Fruit fly (Drosophila melanogaster) whole organism, embryonic: ENCODE measurements around the gene Unc-115a.
A peak's percentile ranks its signal among the peaks of the same experiment; 100 is the strongest.

ENCODE experiments used
- Bgb ChIP-seq: fragments of 200-800 bp; sonication (Bioruptor generic); IDR thresholded peaks from 2 replicates; pipeline ENCODE4 v1.3.6; 2022; ENCODE audit warnings: missing biosample characterization, missing genetic modification characterization; ENCODE audit not compliant: partially characterized antibody
- CG10274 ChIP-seq: fragments of 200-800 bp; sonication (Bioruptor generic); optimal IDR thresholded peaks from 3 replicates; lab custom pipeline; 2017; ENCODE audit warnings: missing biosample characterization, mild to moderate bottlenecking, missing genetic modification characterization
- CG10979 ChIP-seq: fragments of 200-800 bp; sonication (Bioruptor generic); optimal IDR thresholded peaks from 2 replicates; lab custom pipeline; 2018; ENCODE audit warnings: missing biosample characterization, mild to moderate bottlenecking, missing genetic modification characterization, moderate library complexity
- CG11247 ChIP-seq: fragments of 200-800 bp; sonication (Bioruptor generic); IDR thresholded peaks from 2 replicates; pipeline ENCODE4 v1.3.6; 2022; ENCODE audit warnings: missing biosample characterization, missing genetic modification characterization
- CG11456 ChIP-seq: fragments of 200-800 bp; sonication (Bioruptor generic); IDR thresholded peaks from 3 replicates; pipeline ENCODE4 v1.3.6; 2022; ENCODE audit warnings: missing biosample characterization, missing genetic modification characterization
- CG11560 ChIP-seq: fragments of 200-800 bp; sonication (Bioruptor generic); IDR thresholded peaks from 3 replicates; pipeline ENCODE4 v1.3.6; 2022; ENCODE audit warnings: missing biosample characterization, missing genetic modification characterization
- CG12769 ChIP-seq: fragments of 200-800 bp; sonication (Bioruptor generic); optimal IDR thresholded peaks from 2 replicates; lab custom pipeline; 2019; ENCODE audit warnings: missing biosample characterization, mild to moderate bottlenecking, missing genetic modification characterization, moderate library complexity
- CG1529 ChIP-seq: fragments of 200-800 bp; sonication (Bioruptor generic); optimal IDR thresholded peaks from 3 replicates; lab custom pipeline; 2018; ENCODE audit warnings: missing biosample characterization, missing genetic modification characterization
- CG17829 ChIP-seq: fragments of 200-800 bp; optimal IDR thresholded peaks from 2 replicates; lab custom pipeline; 2019; ENCODE audit warnings: missing biosample characterization, mild to moderate bottlenecking, missing genetic modification characterization, moderate library complexity
- CG18011 ChIP-seq: fragments of 200-800 bp; sonication (Bioruptor generic); optimal IDR thresholded peaks from 2 replicates; lab custom pipeline; 2017; ENCODE audit warnings: missing biosample characterization, missing genetic modification characterization, mild to moderate bottlenecking, moderate library complexity, missing genotype
- CG18619 ChIP-seq: fragments of 200-800 bp; sonication (Bioruptor generic); optimal IDR thresholded peaks from 3 replicates; lab custom pipeline; 2017; ENCODE audit warnings: missing biosample characterization, mild to moderate bottlenecking, missing genetic modification characterization
- CG2120 ChIP-seq: fragments of 200-800 bp; sonication (Bioruptor generic); optimal IDR thresholded peaks from 3 replicates; lab custom pipeline; 2016; ENCODE audit warnings: missing biosample characterization, missing genetic modification characterization
- CG2199 ChIP-seq: fragments of 200-800 bp; sonication (Bioruptor generic); IDR thresholded peaks from 3 replicates; pipeline ENCODE4 v1.3.6; 2022; ENCODE audit warnings: missing biosample characterization, missing genetic modification characterization
- CG2202 ChIP-seq: fragments of 200-800 bp; sonication (Bioruptor generic); optimal IDR thresholded peaks from 2 replicates; lab custom pipeline; 2018; ENCODE audit warnings: missing biosample characterization, mild to moderate bottlenecking, missing genetic modification characterization
- CG31365 ChIP-seq: fragments of 200-800 bp; sonication (Bioruptor generic); optimal IDR thresholded peaks from 2 replicates; lab custom pipeline; 2018; ENCODE audit warnings: missing biosample characterization, mild to moderate bottlenecking, missing genetic modification characterization
- CG32532 ChIP-seq: fragments of 200-800 bp; sonication (Bioruptor generic); IDR thresholded peaks from 2 replicates; pipeline ENCODE4 v1.3.6; 2022; ENCODE audit warnings: missing biosample characterization, missing genetic modification characterization
- CG32767 ChIP-seq: fragments of 200-800 bp; sonication (Bioruptor generic); IDR thresholded peaks from 2 replicates; pipeline ENCODE4 v1.3.6; 2022; ENCODE audit warnings: missing biosample characterization, missing genetic modification characterization
- CG4360 ChIP-seq: fragments of 200-800 bp; sonication (Bioruptor generic); IDR thresholded peaks from 2 replicates; pipeline ENCODE4 v1.3.6; 2022; ENCODE audit warnings: missing biosample characterization, missing genetic modification characterization
- CG5953 ChIP-seq: fragments of 200-800 bp; sonication (Bioruptor generic); IDR thresholded peaks from 2 replicates; pipeline ENCODE4 v1.3.6; 2022; ENCODE audit warnings: missing biosample characterization, missing genetic modification characterization
- CG8290 ChIP-seq, 3 experiments: fragments of 200-800 bp; sonication (Bioruptor generic); optimal IDR thresholded peaks; 2 replicates each; lab custom pipeline; 2016 to 2019; ENCODE audit warnings: missing biosample characterization in 3 of 3, missing genetic modification characterization in 3 of 3, mild to moderate bottlenecking in 2 of 3, moderate library complexity in 1 of 3
- CG8388 ChIP-seq: fragments of 200-800 bp; sonication (Bioruptor generic); optimal IDR thresholded peaks from 2 replicates; lab custom pipeline; 2019; ENCODE audit warnings: missing biosample characterization, mild to moderate bottlenecking, missing genetic modification characterization, moderate library complexity
- CG9727 ChIP-seq: fragments of 200-800 bp; sonication (Bioruptor generic); optimal IDR thresholded peaks from 3 replicates; lab custom pipeline; 2017; ENCODE audit warnings: missing biosample characterization, mild to moderate bottlenecking, missing genetic modification characterization
- Camta ChIP-seq: fragments of 200-800 bp; sonication (Bioruptor generic); optimal IDR thresholded peaks from 2 replicates; lab custom pipeline; 2016; ENCODE audit warnings: missing biosample characterization, missing genetic modification characterization
- Dek ChIP-seq: fragments of 200-800 bp; sonication (Bioruptor generic); optimal IDR thresholded peaks from 3 replicates; lab custom pipeline; 2019; ENCODE audit warnings: missing biosample characterization, mild to moderate bottlenecking, missing genetic modification characterization, moderate library complexity
- Jarid2 ChIP-seq: fragments of 200-800 bp; sonication (Bioruptor generic); optimal IDR thresholded peaks from 3 replicates; lab custom pipeline; 2017; ENCODE audit warnings: mild to moderate bottlenecking, missing biosample characterization, missing genetic modification reagents, missing genetic modification characterization
- Meics ChIP-seq: fragments of 200-800 bp; sonication (Bioruptor generic); optimal IDR thresholded peaks from 2 replicates; lab custom pipeline; 2017; ENCODE audit warnings: missing biosample characterization, mild to moderate bottlenecking, missing genetic modification characterization
- Optix ChIP-seq: fragments of 200-800 bp; sonication (Bioruptor generic); IDR thresholded peaks from 3 replicates; pipeline ENCODE4 v1.3.6; 2022; ENCODE audit warnings: missing biosample characterization, missing genetic modification characterization
- PHDP ChIP-seq: fragments of 200-800 bp; sonication (Bioruptor generic); optimal IDR thresholded peaks from 3 replicates; lab custom pipeline; 2018; ENCODE audit warnings: missing biosample characterization, mild to moderate bottlenecking, missing genetic modification characterization, moderate library complexity
- Sry-δ ChIP-seq: fragments of 200-800 bp; sonication (Bioruptor generic); optimal IDR thresholded peaks from 2 replicates; lab custom pipeline; 2016; ENCODE audit warnings: missing biosample characterization, missing genetic modification characterization
- Usf ChIP-seq: fragments of 200-800 bp; sonication (Bioruptor generic); optimal IDR thresholded peaks from 2 replicates; lab custom pipeline; 2017; ENCODE audit warnings: missing genotype, missing biosample characterization, missing genetic modification characterization
- ara ChIP-seq: fragments of 200-800 bp; sonication (Bioruptor generic); IDR thresholded peaks from 2 replicates; pipeline ENCODE4 v1.3.6; 2022; ENCODE audit warnings: missing biosample characterization, missing genetic modification characterization
- bbx ChIP-seq: fragments of 200-800 bp; sonication (Bioruptor generic); IDR thresholded peaks from 2 replicates; pipeline ENCODE4 v1.3.6; 2022; ENCODE audit warnings: missing biosample characterization, missing genetic modification characterization; ENCODE audit not compliant: partially characterized antibody
- bcd ChIP-seq: fragments of 200-800 bp; sonication (Bioruptor generic); optimal IDR thresholded peaks from 2 replicates; lab custom pipeline; 2017; ENCODE audit warnings: missing biosample characterization, mild to moderate bottlenecking, missing genetic modification characterization
- cg ChIP-seq: fragments of 200-800 bp; sonication (Bioruptor generic); optimal IDR thresholded peaks from 3 replicates; lab custom pipeline; 2019; ENCODE audit warnings: missing biosample characterization, mild to moderate bottlenecking, missing genetic modification characterization, moderate library complexity
- disco-r ChIP-seq: fragments of 200-800 bp; sonication (Bioruptor generic); optimal IDR thresholded peaks from 2 replicates; lab custom pipeline; 2016; ENCODE audit warnings: missing biosample characterization, missing genetic modification characterization
- dmrt99B ChIP-seq: fragments of 200-800 bp; sonication (Bioruptor generic); optimal IDR thresholded peaks from 2 replicates; lab custom pipeline; 2018; ENCODE audit warnings: missing biosample characterization, mild to moderate bottlenecking, missing genetic modification characterization, moderate library complexity
- gsb ChIP-seq: fragments of 200-800 bp; sonication (Bioruptor generic); IDR thresholded peaks from 2 replicates; pipeline ENCODE4 v1.3.6; 2022; ENCODE audit warnings: missing biosample characterization, missing genetic modification characterization
- hth ChIP-seq: fragments of >200 bp; optimal IDR thresholded peaks from 2 replicates; lab custom pipeline; 2017; ENCODE audit warnings: inconsistent platforms
- nmo ChIP-seq: fragments of 200-800 bp; sonication (Bioruptor generic); optimal IDR thresholded peaks from 2 replicates; lab custom pipeline; 2018; ENCODE audit warnings: missing biosample characterization, mild to moderate bottlenecking, missing genetic modification characterization, moderate library complexity
- otp ChIP-seq: fragments of 200-800 bp; sonication (Bioruptor generic); IDR thresholded peaks from 3 replicates; pipeline ENCODE4, ENCODE4 v1.3.6; 2022; ENCODE audit warnings: missing biosample characterization, missing genetic modification characterization
- pnt ChIP-seq: fragments of 200-800 bp; sonication (Bioruptor generic); optimal IDR thresholded peaks from 3 replicates; lab custom pipeline; 2016; ENCODE audit warnings: missing biosample characterization, missing genetic modification characterization
- prd ChIP-seq, 3 experiments: fragments of >200 bp in 2 of 3; fragments of 200-800 bp in 1 of 3; sonication (Bioruptor generic) in 1 of 3; optimal IDR thresholded peaks in 2 of 3; IDR thresholded peaks in 1 of 3; 2 replicates in 2 of 3; 3 replicates in 1 of 3; pipeline versions ENCODE4 v1.3.6 to Lab custom; 2017 to 2022; ENCODE audit warnings: missing biosample characterization in 1 of 3, missing genetic modification characterization in 1 of 3
- repo ChIP-seq: fragments of 200-800 bp; sonication (Bioruptor generic); optimal IDR thresholded peaks from 2 replicates; lab custom pipeline; 2016; ENCODE audit warnings: missing biosample characterization, missing genetic modification characterization
- rib ChIP-seq: fragments of 200-800 bp; sonication (Bioruptor generic); IDR thresholded peaks from 2 replicates; pipeline ENCODE4 v1.3.6; 2022; ENCODE audit warnings: missing biosample characterization, missing genetic modification characterization
- salm ChIP-seq: fragments of 200-800 bp; sonication (Bioruptor generic); optimal IDR thresholded peaks from 2 replicates; lab custom pipeline; 2018; ENCODE audit warnings: missing biosample characterization, mild to moderate bottlenecking, missing genetic modification characterization
- sd ChIP-seq: fragments of 200-800 bp; sonication (Bioruptor generic); optimal IDR thresholded peaks from 3 replicates; lab custom pipeline; 2018; ENCODE audit warnings: missing biosample characterization, mild to moderate bottlenecking, missing genetic modification characterization, moderate library complexity
- sens ChIP-seq: fragments of 200-800 bp; sonication (Bioruptor generic); peaks from one replicate; lab custom pipeline; 2016; ENCODE audit warnings: missing biosample characterization, missing genetic modification characterization
- sqz ChIP-seq: fragments of 200-800 bp; sonication (Bioruptor generic); optimal IDR thresholded peaks from 3 replicates; lab custom pipeline; 2018; ENCODE audit warnings: missing biosample characterization, mild to moderate bottlenecking, missing genetic modification characterization
- vnd ChIP-seq: fragments of 200-800 bp; sonication (Bioruptor generic); IDR thresholded peaks from 3 replicates; pipeline ENCODE4 v1.3.6; 2022; ENCODE audit warnings: missing biosample characterization, missing genetic modification characterization; ENCODE audit not compliant: partially characterized antibody
- zfh1 ChIP-seq: fragments of 200-800 bp; sonication (Bioruptor generic); IDR thresholded peaks from 3 replicates; pipeline ENCODE4 v1.3.6; 2022; ENCODE audit warnings: missing biosample characterization, missing genetic modification characterization

Unc-115a gene

dm6 chr3R:9705008-9705628 is at the start of gene Unc-115a (continued):
- TF ChIP-seq CG10274, result no peak
- TF ChIP-seq CG1529 (GFP tag; lab: Kevin White, UChicago), result no peak
- no peak for TF ChIP-seq CG11247
- no peak for TF ChIP-seq hth (lab: Kevin White, UChicago)
- no peak for TF ChIP-seq zfh1
- TF ChIP-seq bbx (GFP tag; lab: Robert Waterston, UW), result no peak
- peak; percentile 97 for TF ChIP-seq Jarid2
- peak; percentile 93 for TF ChIP-seq cg
- no peak for TF ChIP-seq CG11560 (tag; lab: Robert Waterston, UW)
- no peak for TF ChIP-seq CG2199
- TF ChIP-seq CG32532 (GFP tag; lab: Robert Waterston, UW), result no peak
- peak; percentile 42 for TF ChIP-seq CG31365 (tag; lab: Kevin White, UChicago)
- TF ChIP-seq CG18011, result no peak
- TF ChIP-seq CG5953 (GFP tag; lab: Robert Waterston, UW), result no peak
- peak; percentile 12 for TF ChIP-seq CG8290 (GFP tag; optimal IDR thresholded peaks at IDR 0.05; lab: Kevin White, UChicago)
- peak in 1 of 2 experiments; percentile 86 for TF ChIP-seq CG8290 (tag; optimal IDR thresholded peaks at IDR 0.05; lab: Kevin White, UChicago)
- peak; percentile 38 for TF ChIP-seq PHDP
- TF ChIP-seq dmrt99B (tag; lab: Kevin White, UChicago), result no peak
- peak; percentile 44 for TF ChIP-seq Meics (GFP tag; lab: Kevin White, UChicago)
- TF ChIP-seq Dek (tag; lab: Kevin White, UChicago), result peak; percentile 71
- TF ChIP-seq pnt, result no peak
- TF ChIP-seq Optix (GFP tag; lab: Robert Waterston, UW), result no peak
- TF ChIP-seq Sry-δ (GFP tag; lab: Kevin White, UChicago), result peak; percentile 86
- TF ChIP-seq CG11456 (GFP tag; lab: Robert Waterston, UW), result no peak
- TF ChIP-seq repo (GFP tag; lab: Kevin White, UChicago), result peak; percentile 61
- TF ChIP-seq rib, result no peak
- TF ChIP-seq CG18619 (GFP tag; lab: Kevin White, UChicago), result no peak
- peak; percentile 29 for TF ChIP-seq bcd (GFP tag; lab: Kevin White, UChicago)
- TF ChIP-seq CG12769 (tag; lab: Kevin White, UChicago), result peak; percentile 62
- no peak for TF ChIP-seq CG8388
- no peak for TF ChIP-seq gsb (GFP tag; lab: Robert Waterston, UW)
- TF ChIP-seq salm, result peak; percentile 47
- TF ChIP-seq CG32767 (GFP tag; lab: Robert Waterston, UW), result no peak
- peak; percentile 93 for TF ChIP-seq sens
- no peak for TF ChIP-seq prd (optimal IDR thresholded peaks at IDR 0.05; lab: Kevin White, UChicago)
- TF ChIP-seq prd (GFP tag; IDR thresholded peaks at IDR 0.05; lab: Robert Waterston, UW), result no peak
- peak; percentile 59 for TF ChIP-seq sqz (GFP tag; lab: Kevin White, UChicago)
- TF ChIP-seq disco-r (GFP tag; lab: Kevin White, UChicago), result no peak
- TF ChIP-seq sd (tag; lab: Kevin White, UChicago), result peak; percentile 49
- TF ChIP-seq Usf, result no peak
- TF ChIP-seq CG9727 (GFP tag; lab: Kevin White, UChicago), result peak; percentile 52
- TF ChIP-seq CG10979, result peak; percentile 36
- peak; percentile 78 for TF ChIP-seq CG17829 (tag; lab: Kevin White, UChicago)
- TF ChIP-seq Camta (GFP tag; lab: Kevin White, UChicago), result peak; percentile 34
- no peak for TF ChIP-seq CG4360 (GFP tag; lab: Robert Waterston, UW)
- TF ChIP-seq otp (GFP tag; lab: Robert Waterston, UW), result no peak
- TF ChIP-seq ara (GFP tag; lab: Robert Waterston, UW), result no peak
- peak; percentile 69 for TF ChIP-seq CG2120
- TF ChIP-seq Bgb (GFP tag; lab: Robert Waterston, UW), result no peak
- peak; percentile 3 for TF ChIP-seq CG2202
- peak; percentile 63 for TF ChIP-seq nmo (GFP tag; lab: Kevin White, UChicago)
- no peak for TF ChIP-seq vnd (GFP tag; lab: Robert Waterston, UW)
